Fruit fly (Drosophila melanogaster) whole organism, embryonic: Measurements from ENCODE around the gene CG2865.

ENCODE experiments used
- Antp ChIP-seq: fragments of 200-800 bp; sonication (Bioruptor generic); optimal IDR thresholded peaks from 3 replicates; lab custom pipeline; 2016; ENCODE audit warnings: missing biosample characterization, missing genetic modification characterization
- BEAF-32 ChIP-seq: fragments of 200-800 bp; sonication (Bioruptor generic); optimal IDR thresholded peaks from 3 replicates; lab custom pipeline; 2017; ENCODE audit warnings: missing biosample characterization, missing genetic modification characterization, mild to moderate bottlenecking, moderate library complexity, missing genetic modification reagents
- CG10321 ChIP-seq: fragments of 200-800 bp; sonication (Bioruptor generic); IDR thresholded peaks from 2 replicates; pipeline ENCODE4 v1.3.6; 2022; ENCODE audit warnings: missing biosample characterization, missing genetic modification characterization
- CG10979 ChIP-seq: fragments of 200-800 bp; sonication (Bioruptor generic); optimal IDR thresholded peaks from 2 replicates; lab custom pipeline; 2018; ENCODE audit warnings: missing biosample characterization, mild to moderate bottlenecking, missing genetic modification characterization, moderate library complexity
- CG11456 ChIP-seq: fragments of 200-800 bp; sonication (Bioruptor generic); IDR thresholded peaks from 3 replicates; pipeline ENCODE4 v1.3.6; 2022; ENCODE audit warnings: missing biosample characterization, missing genetic modification characterization
- CG13123 ChIP-seq: fragments of 200-800 bp; sonication (Bioruptor generic); optimal IDR thresholded peaks from 2 replicates; lab custom pipeline; 2016; ENCODE audit warnings: missing biosample characterization, missing genetic modification characterization
- CG14667 ChIP-seq: fragments of 200-800 bp; sonication (Bioruptor generic); IDR thresholded peaks from 2 replicates; pipeline ENCODE4 v1.3.6; 2022; ENCODE audit warnings: missing biosample characterization, missing genetic modification characterization
- CG17912 ChIP-seq: fragments of 200-800 bp; sonication (Bioruptor generic); optimal IDR thresholded peaks from 2 replicates; lab custom pipeline; 2018; ENCODE audit warnings: missing biosample characterization, mild to moderate bottlenecking, missing genetic modification characterization
- CG1832 ChIP-seq: fragments of 200-800 bp; sonication (Bioruptor generic); optimal IDR thresholded peaks from 2 replicates; lab custom pipeline; 2017; ENCODE audit warnings: missing biosample characterization, mild to moderate bottlenecking, missing genetic modification characterization, inconsistent platforms
- CG2120 ChIP-seq: fragments of 200-800 bp; sonication (Bioruptor generic); optimal IDR thresholded peaks from 3 replicates; lab custom pipeline; 2016; ENCODE audit warnings: missing biosample characterization, missing genetic modification characterization
- CG3163 ChIP-seq: fragments of 200-800 bp; sonication (Bioruptor generic); optimal IDR thresholded peaks from 3 replicates; lab custom pipeline; 2016; ENCODE audit warnings: missing biosample characterization, missing genetic modification characterization
- CG34376 ChIP-seq: fragments of 200-800 bp; sonication (Bioruptor generic); optimal IDR thresholded peaks from 2 replicates; lab custom pipeline; 2018; ENCODE audit warnings: missing biosample characterization, mild to moderate bottlenecking, missing genetic modification characterization
- CG42726 ChIP-seq: fragments of 200-800 bp; sonication (Bioruptor generic); IDR thresholded peaks from 2 replicates; pipeline ENCODE4 v1.3.6; 2022; ENCODE audit warnings: missing biosample characterization, missing genetic modification characterization; ENCODE audit not compliant: partially characterized antibody
- CG4360 ChIP-seq: fragments of 200-800 bp; sonication (Bioruptor generic); IDR thresholded peaks from 2 replicates; pipeline ENCODE4 v1.3.6; 2022; ENCODE audit warnings: missing biosample characterization, missing genetic modification characterization
- CG4730 ChIP-seq: fragments of 200-800 bp; sonication (Bioruptor generic); IDR thresholded peaks from 2 replicates; pipeline ENCODE4 v1.3.6; 2022; ENCODE audit warnings: missing biosample characterization, missing genetic modification characterization
- CG5953 ChIP-seq: fragments of 200-800 bp; sonication (Bioruptor generic); IDR thresholded peaks from 2 replicates; pipeline ENCODE4 v1.3.6; 2022; ENCODE audit warnings: missing biosample characterization, missing genetic modification characterization
- CG6254 ChIP-seq: fragments of 200-800 bp; sonication (Bioruptor generic); optimal IDR thresholded peaks from 3 replicates; lab custom pipeline; 2017; ENCODE audit warnings: mild to moderate bottlenecking, missing biosample characterization, missing genetic modification reagents, missing genetic modification characterization
- CG7357 ChIP-seq: fragments of 200-800 bp; sonication (Bioruptor generic); IDR thresholded peaks from 3 replicates; pipeline ENCODE4 v1.3.6; 2022; ENCODE audit warnings: missing biosample characterization, missing genetic modification characterization
- CG8290 ChIP-seq, 3 experiments: fragments of 200-800 bp; sonication (Bioruptor generic); optimal IDR thresholded peaks; 2 replicates each; lab custom pipeline; 2016 to 2019; ENCODE audit warnings: missing biosample characterization in 3 of 3, missing genetic modification characterization in 3 of 3, mild to moderate bottlenecking in 2 of 3, moderate library complexity in 1 of 3
- CHES-1-like ChIP-seq: fragments of 200-800 bp; sonication (Bioruptor generic); optimal IDR thresholded peaks from 2 replicates; lab custom pipeline; 2016; ENCODE audit warnings: missing biosample characterization, missing genetic modification characterization
- Drgx ChIP-seq: fragments of 200-800 bp; sonication (Bioruptor generic); IDR thresholded peaks from 2 replicates; pipeline ENCODE4 v1.3.6; 2022; ENCODE audit warnings: missing biosample characterization, missing genetic modification characterization
- GATAe ChIP-seq: fragments of 200-800 bp; sonication (Bioruptor generic); conservative IDR thresholded peaks from 2 replicates; pipeline ENCODE4 v1.3.6; 2022; ENCODE audit warnings: missing biosample characterization, missing genetic modification characterization
- Hmx ChIP-seq: fragments of 200-800 bp; sonication (Bioruptor generic); optimal IDR thresholded peaks from 2 replicates; lab custom pipeline; 2016; ENCODE audit warnings: missing biosample characterization, missing genetic modification characterization
- Lpt ChIP-seq: fragments of >200 bp; optimal IDR thresholded peaks from 2 replicates; lab custom pipeline; 2018; ENCODE audit warnings: missing biosample characterization, missing genetic modification characterization
- MESR4 ChIP-seq: fragments of 200-800 bp; sonication (Bioruptor generic); optimal IDR thresholded peaks from 2 replicates; lab custom pipeline; 2018; ENCODE audit warnings: missing biosample characterization, mild to moderate bottlenecking, missing genetic modification characterization, moderate library complexity
- Med ChIP-seq: fragments of 200-800 bp; sonication (Bioruptor generic); peaks from one replicate; lab custom pipeline; 2016; ENCODE audit warnings: missing biosample characterization, missing genetic modification characterization, mild to moderate bottlenecking, inconsistent platforms, moderate library complexity
- Pdp1 ChIP-seq, 2 experiments: fragments of 200-800 bp; sonication (Bioruptor generic); optimal IDR thresholded peaks; 3 replicates each; lab custom pipeline; 2016; ENCODE audit warnings: missing biosample characterization in 2 of 2, missing genetic modification characterization in 2 of 2, mild to moderate bottlenecking in 1 of 2, moderate library complexity in 1 of 2
- Ptx1 ChIP-seq: fragments of 200-800 bp; sonication (Bioruptor generic); IDR thresholded peaks from 2 replicates; pipeline ENCODE4 v1.3.6; 2022; ENCODE audit warnings: missing biosample characterization, missing genetic modification characterization
- Ravus ChIP-seq: fragments of 200-800 bp; sonication (Bioruptor generic); IDR thresholded peaks from 2 replicates; pipeline ENCODE4 v1.3.6; 2022; ENCODE audit warnings: missing biosample characterization, missing genetic modification characterization
- Usf ChIP-seq: fragments of 200-800 bp; sonication (Bioruptor generic); optimal IDR thresholded peaks from 2 replicates; lab custom pipeline; 2017; ENCODE audit warnings: missing genotype, missing biosample characterization, missing genetic modification characterization
- Xbp1 ChIP-seq: fragments of 200-800 bp; sonication (Bioruptor generic); optimal IDR thresholded peaks from 3 replicates; lab custom pipeline; 2016; ENCODE audit warnings: missing biosample characterization, mild to moderate bottlenecking, missing genetic modification characterization
- cato ChIP-seq: fragments of 200-800 bp; sonication (Bioruptor generic); optimal IDR thresholded peaks from 2 replicates; lab custom pipeline; 2016; ENCODE audit warnings: missing biosample characterization, missing genetic modification characterization, borderline replicate concordance
- dan ChIP-seq: fragments of 200-800 bp; sonication (Bioruptor generic); IDR thresholded peaks from 2 replicates; pipeline ENCODE4 v1.3.6; 2022; ENCODE audit warnings: missing biosample characterization, missing genetic modification characterization
- dysf ChIP-seq: fragments of 200-800 bp; sonication (Bioruptor generic); IDR thresholded peaks from 3 replicates; pipeline ENCODE4 v1.3.6; 2022; ENCODE audit warnings: missing biosample characterization, missing genetic modification characterization
- fu2 ChIP-seq: fragments of 200-800 bp; sonication (Bioruptor generic); optimal IDR thresholded peaks from 2 replicates; lab custom pipeline; 2016; ENCODE audit warnings: missing biosample characterization, missing genetic modification characterization
- gt ChIP-seq: fragments of 200-800 bp; sonication (Bioruptor generic); IDR thresholded peaks from 2 replicates; pipeline ENCODE4 v1.3.6; 2022; ENCODE audit warnings: missing biosample characterization, missing genetic modification characterization
- h ChIP-seq: fragments of >200 bp; optimal IDR thresholded peaks from 2 replicates; lab custom pipeline; 2017
- ham ChIP-seq: fragments of 200-800 bp; sonication (Bioruptor generic); IDR thresholded peaks from 2 replicates; pipeline ENCODE4 v1.3.6; 2022; ENCODE audit warnings: missing biosample characterization, missing genetic modification characterization
- hth ChIP-seq: fragments of >200 bp; optimal IDR thresholded peaks from 2 replicates; lab custom pipeline; 2017; ENCODE audit warnings: inconsistent platforms
- kah ChIP-seq: fragments of 200-800 bp; sonication (Bioruptor generic); optimal IDR thresholded peaks from 2 replicates; lab custom pipeline; 2018; ENCODE audit warnings: missing biosample characterization, mild to moderate bottlenecking, missing genetic modification characterization
- mam ChIP-seq: fragments of 200-800 bp; sonication (Bioruptor generic); optimal IDR thresholded peaks from 3 replicates; lab custom pipeline; 2016; ENCODE audit warnings: missing biosample characterization, missing genetic modification characterization
- mld ChIP-seq: fragments of 200-800 bp; sonication (Bioruptor generic); IDR thresholded peaks from 3 replicates; pipeline ENCODE4 v1.3.6; 2022; ENCODE audit warnings: missing biosample characterization, missing genetic modification characterization; ENCODE audit not compliant: partially characterized antibody
- oc ChIP-seq: fragments of 200-800 bp; sonication (Bioruptor generic); optimal IDR thresholded peaks from 2 replicates; lab custom pipeline; 2018; ENCODE audit warnings: missing biosample characterization, mild to moderate bottlenecking, missing genetic modification characterization, moderate library complexity
- pan ChIP-seq, 4 experiments: fragments of >200 bp in 3 of 4; fragments of 200-800 bp in 1 of 4; sonication (Bioruptor generic) in 1 of 4; optimal IDR thresholded peaks in 3 of 4; IDR thresholded peaks in 1 of 4; 2 replicates each; pipeline versions ENCODE4 v1.3.6 to Lab custom; 2017 to 2022; ENCODE audit warnings: missing biosample characterization in 2 of 4, missing genetic modification characterization in 2 of 4, mixed read lengths in 1 of 4
- salm ChIP-seq: fragments of 200-800 bp; sonication (Bioruptor generic); optimal IDR thresholded peaks from 2 replicates; lab custom pipeline; 2018; ENCODE audit warnings: missing biosample characterization, mild to moderate bottlenecking, missing genetic modification characterization
- stc ChIP-seq: fragments of 200-800 bp; sonication (Bioruptor generic); IDR thresholded peaks from 2 replicates; pipeline ENCODE4 v1.3.6; 2022; ENCODE audit warnings: missing biosample characterization, missing genetic modification characterization
- tgo ChIP-seq: fragments of 200-800 bp; sonication (Bioruptor generic); IDR thresholded peaks from 3 replicates; pipeline ENCODE4 v1.3.6; 2022; ENCODE audit warnings: missing biosample characterization, missing genetic modification characterization
- tll ChIP-seq, 2 experiments: fragments of 200-800 bp in 1 of 2; fragments of >200 bp in 1 of 2; sonication (Bioruptor generic) in 1 of 2; optimal IDR thresholded peaks; 2 replicates each; lab custom pipeline; 2017 to 2019; ENCODE audit warnings: missing biosample characterization in 2 of 2, missing genetic modification characterization in 2 of 2, mild to moderate bottlenecking in 1 of 2, moderate library complexity in 1 of 2
- yki ChIP-seq: fragments of >200 bp; optimal IDR thresholded peaks from 3 replicates; lab custom pipeline; 2018

Gene CG2865

dm6 chrX:2297428-2298200 is 4.4 kb upstream of the CG2865 start (continued):
- peak; percentile 97 for TF ChIP-seq gt (GFP tag; lab: Robert Waterston, UW)
- peak; percentile 98 for TF ChIP-seq fu2 (GFP tag; lab: Kevin White, UChicago)
- no peak for TF ChIP-seq hth
- TF ChIP-seq CG4730 (GFP tag; lab: Robert Waterston, UW): peak; percentile 98
- TF ChIP-seq Med (GFP tag; lab: Kevin White, UChicago): peak; percentile 100
- TF ChIP-seq mam (GFP tag; lab: Kevin White, UChicago): peak; percentile 99
- peak; percentile 98 for TF ChIP-seq stc
- peak; percentile 98 for TF ChIP-seq tgo
- TF ChIP-seq cato (GFP tag; lab: Kevin White, UChicago): peak; percentile 98
- TF ChIP-seq CG42726 (GFP tag; lab: Robert Waterston, UW): no peak
- peak; percentile 98 for TF ChIP-seq salm
- TF ChIP-seq Usf: peak; percentile 95
- TF ChIP-seq Pdp1 (GFP tag; optimal IDR thresholded peaks at IDR 0.05; lab: Kevin White, UChicago): peak; percentile 99
- peak; percentile 97 for TF ChIP-seq CG10979 (tag; lab: Kevin White, UChicago)
- peak; percentile 99 for TF ChIP-seq CG2120
- peak; percentile 99 for TF ChIP-seq Xbp1 (GFP tag; lab: Kevin White, UChicago)
- TF ChIP-seq CG17912: peak; percentile 97
- TF ChIP-seq Lpt (GFP tag; lab: Kevin White, UChicago): no peak
- peak; percentile 95 for TF ChIP-seq CG3163 (GFP tag; lab: Kevin White, UChicago)
- peak; percentile 97 for TF ChIP-seq Drgx (GFP tag; lab: Robert Waterston, UW)
- TF ChIP-seq MESR4 (GFP tag; lab: Kevin White, UChicago): peak; percentile 78
- no peak for TF ChIP-seq h
- peak; percentile 98 for TF ChIP-seq CG11456 (GFP tag; lab: Robert Waterston, UW)
- TF ChIP-seq Ravus (GFP tag; lab: Robert Waterston, UW): peak; percentile 96
- no peak for TF ChIP-seq mld (GFP tag; lab: Robert Waterston, UW)
- peak; percentile 87 for TF ChIP-seq ham
- TF ChIP-seq CHES-1-like (GFP tag; lab: Kevin White, UChicago): peak; percentile 99
- TF ChIP-seq CG13123 (GFP tag; lab: Kevin White, UChicago): peak; percentile 98
- TF ChIP-seq Ptx1 (GFP tag; lab: Robert Waterston, UW): peak; percentile 99
- TF ChIP-seq CG10321 (GFP tag; lab: Robert Waterston, UW): peak; percentile 81
- TF ChIP-seq BEAF-32: peak; percentile 17
- peak; percentile 99 for TF ChIP-seq dysf (GFP tag; lab: Robert Waterston, UW)
- peak; percentile 83 for TF ChIP-seq GATAe
- peak; percentile 91 for TF ChIP-seq dan (GFP tag; lab: Robert Waterston, UW)
- no peak for TF ChIP-seq pan (optimal IDR thresholded peaks at IDR 0.05; lab: Kevin White, UChicago)
- peak in 1 of 2 experiments; percentile 98 for TF ChIP-seq pan (GFP tag; optimal IDR thresholded peaks at IDR 0.05 in 1 of 2, IDR thresholded peaks at IDR 0.05 in 1 of 2)
- TF ChIP-seq tll (GFP tag; optimal IDR thresholded peaks at IDR 0.05; lab: Kevin White, UChicago): peak in 1 of 2 experiments; percentile 25
- TF ChIP-seq oc: peak; percentile 99
- peak; percentile 95 for TF ChIP-seq kah (GFP tag; lab: Kevin White, UChicago)
- TF ChIP-seq CG1832 (GFP tag; lab: Kevin White, UChicago): no peak
- peak; percentile 98 for TF ChIP-seq CG5953 (GFP tag; lab: Robert Waterston, UW)
- TF ChIP-seq CG4360 (GFP tag; lab: Robert Waterston, UW): peak; percentile 79
- no peak for TF ChIP-seq yki (lab: Kevin White, UChicago)
- TF ChIP-seq CG34376: peak; percentile 92
- peak; percentile 91 for TF ChIP-seq Hmx (GFP tag; lab: Kevin White, UChicago)
- peak; percentile 97 for TF ChIP-seq CG8290 (GFP tag; optimal IDR thresholded peaks at IDR 0.05; lab: Kevin White, UChicago)
- peak; percentile 90 to 100 for TF ChIP-seq CG8290 (tag; optimal IDR thresholded peaks at IDR 0.05; lab: Kevin White, UChicago)
- peak; percentile 95 for TF ChIP-seq CG6254 (GFP tag; lab: Kevin White, UChicago)
- peak; percentile 100 for TF ChIP-seq Antp (GFP tag; lab: Kevin White, UChicago)
- peak; percentile 98 for TF ChIP-seq CG14667 (GFP tag; lab: Robert Waterston, UW)
- TF ChIP-seq CG7357 (GFP tag; lab: Robert Waterston, UW): peak; percentile 93
